Worm (Caenorhabditis elegans) whole organism, L1 larva: ENCODE results near the gene srh-148.

ENCODE experiments used
- C04F5.9 ChIP-seq: sonication (generic microtip); optimal IDR thresholded peaks from 2 replicates; lab custom pipeline; 2016; ENCODE audit warnings: missing genetic modification characterization, missing compliant biosample characterization
- C16A3.4 ChIP-seq: fragments of 150-350 bp; optimal IDR thresholded peaks from 2 replicates; lab custom pipeline; 2014; ENCODE audit warnings: missing biosample characterization, missing genetic modification characterization
- alr-1 ChIP-seq: fragments of 200-800 bp; sonication (Bioruptor generic); optimal IDR thresholded peaks from 2 replicates; lab custom pipeline; 2018; ENCODE audit warnings: borderline replicate concordance, mild to moderate bottlenecking, missing genetic modification characterization, missing compliant biosample characterization
- aly-2 ChIP-seq: fragments of 150-350 bp; optimal IDR thresholded peaks from 2 replicates; lab custom pipeline; 2014; ENCODE audit warnings: missing biosample characterization, missing genetic modification characterization
- blmp-1 ChIP-seq: fragments of 150-350 bp; optimal IDR thresholded peaks from 2 replicates; lab custom pipeline; 2014; ENCODE audit warnings: missing biosample characterization, missing genetic modification characterization
- ceh-8 ChIP-seq: fragments of 200-800 bp; sonication (Bioruptor generic); optimal IDR thresholded peaks from 2 replicates; lab custom pipeline; 2018; ENCODE audit warnings: mild to moderate bottlenecking, missing genetic modification characterization, moderate library complexity, missing compliant biosample characterization
- ceh-82 ChIP-seq, 3 experiments: fragments of 150-350 bp in 1 of 3; sonication (generic microtip) in 2 of 3; optimal IDR thresholded peaks; 2 replicates each; lab custom pipeline; 2014 to 2017; ENCODE audit warnings: missing biosample characterization in 3 of 3, missing genetic modification characterization in 3 of 3
- ceh-90 ChIP-seq: sonication (generic microtip); optimal IDR thresholded peaks from 2 replicates; lab custom pipeline; 2016; ENCODE audit warnings: missing genetic modification characterization, missing compliant biosample characterization
- dpl-1 ChIP-seq, 3 experiments: fragments of 150-350 bp in 2 of 3; sonication (generic microtip) in 1 of 3; optimal IDR thresholded peaks; 2 replicates each; lab custom pipeline; 2014 to 2017; ENCODE audit warnings: missing biosample characterization in 3 of 3, missing genetic modification characterization in 3 of 3, missing genetic modification reagents in 3 of 3
- dsc-1 ChIP-seq: sonication (generic microtip); optimal IDR thresholded peaks from 2 replicates; lab custom pipeline; 2016; ENCODE audit warnings: mild to moderate bottlenecking, missing genetic modification characterization, missing compliant biosample characterization
- egl-13 ChIP-seq: sonication (generic microtip); optimal IDR thresholded peaks from 2 replicates; lab custom pipeline; 2016; ENCODE audit warnings: missing genotype, missing genetic modification reagents, missing genetic modification characterization, missing compliant biosample characterization
- egl-27 ChIP-seq, 2 experiments: fragments of 150-350 bp in 1 of 2; sonication (generic microtip); optimal IDR thresholded peaks; 3 replicates each; lab custom pipeline; 2017 to 2018; ENCODE audit warnings: missing biosample characterization in 2 of 2, missing genetic modification characterization in 2 of 2, missing genetic modification reagents in 2 of 2
- elt-3 ChIP-seq, 6 experiments: fragments of 150-350 bp in 1 of 6; sonication (generic microtip); optimal IDR thresholded peaks; 2 replicates each; lab custom pipeline; 2017 to 2018; ENCODE audit warnings: missing biosample characterization in 6 of 6, missing genetic modification characterization in 6 of 6, inconsistent platforms in 1 of 6
- ets-5 ChIP-seq: fragments of 200-800 bp; sonication (Bioruptor generic); IDR thresholded peaks from 2 replicates; pipeline ENCODE4 v1.3.6; 2022; ENCODE audit warnings: missing genetic modification characterization, missing compliant biosample characterization
- fos-1 ChIP-seq: fragments of 150-350 bp; optimal IDR thresholded peaks from 2 replicates; lab custom pipeline; 2014; ENCODE audit warnings: missing biosample characterization, missing genetic modification characterization
- hlh-17 ChIP-seq: fragments of 200-800 bp; sonication (Bioruptor generic); optimal IDR thresholded peaks from 2 replicates; lab custom pipeline; 2018; ENCODE audit warnings: missing genetic modification characterization, mild to moderate bottlenecking, missing compliant biosample characterization, moderate library complexity, borderline replicate concordance
- irx-1 ChIP-seq: sonication (generic microtip); optimal IDR thresholded peaks from 2 replicates; lab custom pipeline; 2016; ENCODE audit warnings: missing genetic modification characterization, missing compliant biosample characterization
- lin-14 ChIP-seq: fragments of 200-800 bp; sonication (Bioruptor generic); optimal IDR thresholded peaks from 2 replicates; lab custom pipeline; 2018; ENCODE audit warnings: mild to moderate bottlenecking, missing genetic modification characterization, moderate library complexity, missing compliant biosample characterization
- lin-15B ChIP-seq: fragments of 150-350 bp; sonication (generic microtip); optimal IDR thresholded peaks from 3 replicates; lab custom pipeline; 2014; ENCODE audit warnings: missing biosample characterization, missing genetic modification characterization
- lin-35 ChIP-seq, 2 experiments: fragments of 150-350 bp; optimal IDR thresholded peaks; 2 replicates each; lab custom pipeline; 2014; ENCODE audit warnings: missing biosample characterization in 2 of 2, missing genetic modification characterization in 2 of 2, missing genetic modification reagents in 2 of 2
- lin-39 ChIP-seq: fragments of 150-350 bp; optimal IDR thresholded peaks from 2 replicates; lab custom pipeline; 2014; ENCODE audit warnings: missing biosample characterization, missing genetic modification reagents, missing genetic modification characterization
- lsy-2 ChIP-seq, 2 experiments: fragments of 150-350 bp; optimal IDR thresholded peaks; 2 replicates each; lab custom pipeline; 2014; ENCODE audit warnings: missing biosample characterization in 2 of 2, missing genetic modification characterization in 2 of 2
- mdl-1 ChIP-seq, 2 experiments: fragments of 150-350 bp; optimal IDR thresholded peaks; 2 replicates each; lab custom pipeline; 2014 to 2017; ENCODE audit warnings: missing biosample characterization in 2 of 2, missing genetic modification characterization in 2 of 2, inconsistent platforms in 1 of 2
- mep-1 ChIP-seq: fragments of 150-350 bp; optimal IDR thresholded peaks from 2 replicates; lab custom pipeline; 2014; ENCODE audit warnings: missing biosample characterization, missing genetic modification characterization
- nhr-19 ChIP-seq: fragments of 200-800 bp; sonication (Bioruptor generic); conservative IDR thresholded peaks from 2 replicates; pipeline ENCODE4 v1.3.6; 2022; ENCODE audit warnings: missing genetic modification characterization, missing compliant biosample characterization
- nhr-20 ChIP-seq: sonication (generic microtip); optimal IDR thresholded peaks from 2 replicates; lab custom pipeline; 2016; ENCODE audit warnings: mild to moderate bottlenecking, missing genetic modification characterization, missing compliant biosample characterization
- nhr-237 ChIP-seq: fragments of 150-350 bp; optimal IDR thresholded peaks from 2 replicates; lab custom pipeline; 2014; ENCODE audit warnings: missing biosample characterization, missing genetic modification characterization
- nhr-28 ChIP-seq: fragments of 150-350 bp; optimal IDR thresholded peaks from 2 replicates; lab custom pipeline; 2014; ENCODE audit warnings: missing biosample characterization, missing genetic modification characterization
- nhr-47 ChIP-seq: sonication (generic microtip); optimal IDR thresholded peaks from 2 replicates; lab custom pipeline; 2016; ENCODE audit warnings: mild to moderate bottlenecking, missing genetic modification characterization, moderate library complexity, missing compliant biosample characterization
- nhr-71 ChIP-seq: sonication (generic microtip); optimal IDR thresholded peaks from 2 replicates; lab custom pipeline; 2016; ENCODE audit warnings: mild to moderate bottlenecking, missing genetic modification characterization, moderate library complexity, missing compliant biosample characterization
- nhr-77 ChIP-seq: fragments of 150-350 bp; optimal IDR thresholded peaks from 2 replicates; lab custom pipeline; 2014; ENCODE audit warnings: missing biosample characterization, missing genetic modification characterization
- nhr-84 ChIP-seq: sonication (generic microtip); optimal IDR thresholded peaks from 2 replicates; lab custom pipeline; 2017; ENCODE audit warnings: missing biosample characterization, missing genetic modification characterization
- nhr-85 ChIP-seq: sonication (generic microtip); peaks from one replicate; lab custom pipeline; 2016; ENCODE audit warnings: missing genetic modification characterization, inconsistent platforms, missing compliant biosample characterization
- nhr-90 ChIP-seq: sonication (generic microtip); optimal IDR thresholded peaks from 2 replicates; lab custom pipeline; 2016; ENCODE audit warnings: mild to moderate bottlenecking, missing genetic modification characterization, missing compliant biosample characterization; ENCODE audit not compliant: poor library complexity
- pag-3 ChIP-seq: sonication (generic microtip); optimal IDR thresholded peaks from 2 replicates; lab custom pipeline; 2017; ENCODE audit warnings: missing genetic modification characterization, mild to moderate bottlenecking, missing compliant biosample characterization, antibody characterized with exemption, borderline replicate concordance; ENCODE audit not compliant: insufficient read depth
- rnt-1 ChIP-seq: sonication (generic microtip); optimal IDR thresholded peaks from 2 replicates; lab custom pipeline; 2016; ENCODE audit warnings: mild to moderate bottlenecking, missing genetic modification characterization, moderate library complexity, missing compliant biosample characterization
- skn-1 ChIP-seq: fragments of 150-350 bp; optimal IDR thresholded peaks from 2 replicates; lab custom pipeline; 2014; ENCODE audit warnings: missing biosample characterization, missing genetic modification characterization
- snpc-4 ChIP-seq: fragments of 150-350 bp; optimal IDR thresholded peaks from 2 replicates; lab custom pipeline; 2014; ENCODE audit warnings: missing biosample characterization, missing genetic modification characterization
- sox-4 ChIP-seq: sonication (generic microtip); optimal IDR thresholded peaks from 2 replicates; lab custom pipeline; 2016; ENCODE audit warnings: missing genetic modification characterization, missing compliant biosample characterization
- tbx-2 ChIP-seq: sonication (generic microtip); optimal IDR thresholded peaks from 2 replicates; lab custom pipeline; 2016; ENCODE audit warnings: missing genetic modification characterization, missing compliant biosample characterization
- unc-130 ChIP-seq: fragments of 150-350 bp; optimal IDR thresholded peaks from 2 replicates; lab custom pipeline; 2017; ENCODE audit warnings: missing biosample characterization, missing genetic modification characterization, inconsistent platforms
- unc-86 ChIP-seq: sonication (generic microtip); optimal IDR thresholded peaks from 2 replicates; lab custom pipeline; 2016; ENCODE audit warnings: missing genetic modification characterization, missing compliant biosample characterization
- unc-98 ChIP-seq: fragments of 200-800 bp; sonication (Bioruptor generic); IDR thresholded peaks from 2 replicates; pipeline ENCODE4 v1.3.6; 2022; ENCODE audit warnings: missing genetic modification characterization, missing compliant biosample characterization
- vab-15 ChIP-seq: sonication (generic microtip); optimal IDR thresholded peaks from 2 replicates; lab custom pipeline; 2017; ENCODE audit warnings: missing genotype, mild to moderate bottlenecking, missing genetic modification characterization, missing compliant biosample characterization
- zag-1 ChIP-seq: fragments of 150-350 bp; optimal IDR thresholded peaks from 2 replicates; lab custom pipeline; 2014; ENCODE audit warnings: missing biosample characterization, missing genetic modification characterization
- zip-4 ChIP-seq: fragments of 200-800 bp; sonication (Bioruptor generic); optimal IDR thresholded peaks from 2 replicates; lab custom pipeline; 2018; ENCODE audit warnings: mild to moderate bottlenecking, missing genetic modification characterization, moderate library complexity, missing compliant biosample characterization
- ztf-4 ChIP-seq: fragments of 150-350 bp; optimal IDR thresholded peaks from 2 replicates; lab custom pipeline; 2014; ENCODE audit warnings: missing biosample characterization, missing genetic modification characterization

Gene srh-148

DNA sequence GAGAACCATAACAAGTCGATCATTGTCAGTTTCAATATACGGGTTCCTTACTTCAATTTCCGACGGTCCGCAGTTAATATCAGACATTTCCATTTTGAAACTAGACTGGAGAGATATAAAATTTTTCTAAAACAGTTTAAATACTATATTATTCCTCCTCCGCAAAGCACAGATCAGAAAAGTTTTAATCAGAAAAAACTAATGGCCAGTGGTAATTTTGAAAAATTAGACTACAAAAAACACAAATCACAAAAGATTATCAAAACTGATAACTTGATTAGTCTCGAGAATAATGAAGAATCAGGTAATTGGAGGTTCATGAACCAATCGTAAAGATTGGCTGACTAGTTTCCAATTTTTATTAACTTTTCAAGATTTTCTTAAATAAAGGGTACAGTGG is 27.8 kb upstream of the srh-148 start, which contains the start of gene T06C12.9:
T06C12.9 (minus strand) TSS at position 101 of the 400 bp plus-strand sequence.
- no peak for TF ChIP-seq ets-5
- peak; percentile 20 for TF ChIP-seq nhr-85 (tag; lab: Kevin White, UChicago)

ce11 chrV:15884698-15885097 is 26.5 kb upstream of the srh-148 start, which contains the start of gene oac-42:
oac-42 (minus strand) TSS chrV:15884798.
- TF ChIP-seq ets-5 (no peak), nhr-19 (GFP tag; lab: Robert Waterston, UW) (no peak), nhr-28 (tag; lab: Kevin White, UChicago) (no peak), lin-39 (tag; lab: Kevin White, UChicago) (no peak), unc-98 (GFP tag; lab: Robert Waterston, UW) (no peak), lin-14 (GFP tag; lab: Kevin White, UChicago) (no peak), fos-1 (tag; lab: Kevin White, UChicago) (no peak), ceh-8 (GFP tag; lab: Kevin White, UChicago) (no peak), sox-4 (tag; lab: Kevin White, UChicago) (no peak), unc-86 (tag; lab: Kevin White, UChicago) (no peak), zip-4 (GFP tag; lab: Kevin White, UChicago) (no peak), hlh-17 (no peak)
- TF ChIP-seq, all 84 proteins: peak for 0

DNA sequence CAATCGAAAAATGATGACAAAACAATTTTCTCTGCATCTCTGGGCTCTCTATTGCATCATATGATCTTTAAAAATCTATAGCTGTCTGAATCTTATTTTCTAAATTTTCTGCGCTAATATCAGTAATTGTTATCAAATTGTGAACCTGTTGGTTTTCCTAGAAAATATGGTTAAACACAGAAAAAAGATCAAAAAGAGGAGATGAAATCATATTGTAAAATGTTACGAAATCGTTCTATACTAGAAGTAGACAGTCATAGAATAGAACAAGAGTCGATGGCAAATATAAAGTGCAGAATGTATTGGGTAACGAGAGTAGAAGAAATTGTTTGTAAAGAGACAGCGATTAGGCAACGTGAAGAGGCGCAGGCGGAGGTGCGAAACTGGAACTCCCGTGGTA is 22.5 kb upstream of the srh-148 start:
- TF ChIP-seq fos-1 (tag; lab: Kevin White, UChicago) (peak; percentile 16), unc-86 (tag; lab: Kevin White, UChicago) (no peak), nhr-237 (tag; lab: Kevin White, UChicago) (peak; percentile 71), lin-15B (tag; lab: Kevin White, UChicago) (no peak), nhr-85 (tag; lab: Kevin White, UChicago) (peak; percentile 87), lsy-2 (tag; optimal IDR thresholded peaks at IDR 0.05; lab: Kevin White, UChicago) (peak; percentile 15 to 81), egl-27 (tag; optimal IDR thresholded peaks at IDR 0.05; lab: Kevin White, UChicago) (peak in 1 of 2 experiments; percentile 20), blmp-1 (peak; percentile 31), nhr-20 (peak; percentile 70), nhr-77 (peak; percentile 11), nhr-28 (tag; lab: Kevin White, UChicago) (peak; percentile 66), aly-2 (tag; lab: Kevin White, UChicago) (no peak), egl-13 (tag; lab: Kevin White, UChicago) (no peak), tbx-2 (tag; lab: Kevin White, UChicago) (peak; percentile 41), lin-14 (GFP tag; lab: Kevin White, UChicago) (peak; percentile 73), unc-130 (tag; lab: Kevin White, UChicago) (no peak), skn-1 (tag; lab: Kevin White, UChicago) (peak; percentile 100), mep-1 (peak; percentile 46), snpc-4 (tag; lab: Kevin White, UChicago) (no peak), zip-4 (GFP tag; lab: Kevin White, UChicago) (peak; percentile 76), dpl-1 (GFP tag; optimal IDR thresholded peaks at IDR 0.05; lab: Kevin White, UChicago) (peak; percentile 3 to 20 (median 9)), vab-15 (no peak), rnt-1 (tag; lab: Kevin White, UChicago) (peak; percentile 4), zag-1 (tag; lab: Kevin White, UChicago) (no peak), nhr-90 (tag; lab: Kevin White, UChicago) (peak; percentile 46), pag-3 (tag; lab: Kevin White, UChicago) (no peak), ceh-8 (GFP tag; lab: Kevin White, UChicago) (no peak), nhr-19 (GFP tag; lab: Robert Waterston, UW) (peak; percentile 43), nhr-47 (tag; lab: Kevin White, UChicago) (peak; percentile 59), ceh-82 (tag; optimal IDR thresholded peaks at IDR 0.05; lab: Kevin White, UChicago) (peak in 2 of 3 experiments; percentile 30 to 49), elt-3 (tag; optimal IDR thresholded peaks at IDR 0.05; lab: Kevin White, UChicago) (peak in 2 of 6 experiments; percentile 59 to 83), mdl-1 (tag; optimal IDR thresholded peaks at IDR 0.05; lab: Kevin White, UChicago) (peak in 1 of 2 experiments; percentile 20), lin-35 (GFP tag; optimal IDR thresholded peaks at IDR 0.05; lab: Kevin White, UChicago) (peak in 1 of 2 experiments; percentile 30), nhr-84 (tag; lab: Kevin White, UChicago) (no peak), C16A3.4 (tag; lab: Kevin White, UChicago) (peak; percentile 54), irx-1 (tag; lab: Kevin White, UChicago) (peak; percentile 34), nhr-71 (tag; lab: Kevin White, UChicago) (peak; percentile 66), ztf-4 (no peak), dsc-1 (tag; lab: Kevin White, UChicago) (no peak), ceh-90 (tag; lab: Kevin White, UChicago) (no peak), C04F5.9 (tag; lab: Kevin White, UChicago) (no peak), alr-1 (tag; lab: Kevin White, UChicago) (no peak)
